Fruit fly (Drosophila melanogaster): ENCODE results near the gene pho.

The pho gene

DNA sequence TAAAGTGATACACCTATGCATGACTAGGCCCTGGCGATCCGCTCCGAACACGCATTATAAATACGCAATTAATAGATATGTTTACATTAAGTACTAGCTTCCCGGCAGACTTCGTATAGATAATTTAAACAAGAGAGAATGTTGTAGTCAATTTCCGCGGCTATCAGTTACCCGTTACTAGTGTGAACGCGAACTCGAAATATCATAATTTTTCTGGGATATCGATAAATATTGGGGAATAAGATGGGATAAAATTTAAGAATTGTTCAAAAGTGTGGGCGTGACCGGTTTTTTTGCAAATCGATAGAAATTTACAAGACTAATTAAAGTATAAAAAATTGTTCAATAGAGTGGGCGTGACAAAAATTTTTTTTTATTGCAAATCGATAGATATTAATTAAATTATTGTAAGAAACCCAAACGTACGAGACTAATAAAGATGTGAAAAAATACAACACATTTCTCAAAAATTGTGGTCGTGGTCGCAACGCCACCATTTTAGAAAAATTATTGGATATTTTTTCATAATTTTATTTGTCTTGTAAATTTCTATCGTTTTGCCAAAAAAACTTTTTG is 33.4 kb downstream of the pho start (continued):
- TF ChIP-seq lilli (GFP tag; optimal IDR thresholded peaks at IDR 0.05) (no peak), CG7745 (tag; optimal IDR thresholded peaks at IDR 0.05) (no peak), CG17568 (GFP tag; optimal IDR thresholded peaks at IDR 0.05) (no peak), CG6272 (GFP tag; IDR thresholded peaks at IDR 0.05) (no peak), crol (GFP tag; IDR thresholded peaks at IDR 0.05) (no peak), CG15479 (GFP tag; optimal IDR thresholded peaks at IDR 0.05) (no peak), Dll (GFP tag; IDR thresholded peaks at IDR 0.05; ENCODE audit: partially characterized antibody) (0 out of 4 replicates have a peak, but pooled peaks have one; percentile 17), CG17912 (GFP tag; optimal IDR thresholded peaks at IDR 0.05) (no peak), NC2α (GFP tag; optimal IDR thresholded peaks at IDR 0.05) (no peak)

DNA sequence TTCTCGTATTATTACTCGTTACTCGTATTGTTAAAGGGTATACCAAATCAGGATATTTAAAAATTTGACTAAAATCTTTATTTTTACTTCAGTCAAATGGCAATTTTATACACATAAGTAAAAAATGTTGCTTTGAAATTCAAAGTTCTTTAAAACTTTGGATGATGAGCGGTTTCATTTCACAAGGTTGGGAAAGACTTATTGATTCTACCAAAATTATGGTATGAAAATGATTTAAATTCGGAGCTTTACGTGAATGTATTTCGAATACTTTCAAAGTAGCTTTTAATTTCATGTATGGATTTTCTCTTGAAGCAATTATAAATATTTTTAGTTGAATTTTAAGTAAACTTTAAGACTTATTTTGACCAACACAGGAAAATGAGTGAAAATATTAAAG is 34.3 kb downstream of the pho start, which contains the start of gene Kif3C:
Gene Kif3C (plus strand): TSS at position 301 of the 400 bp plus-strand sequence.
- TF ChIP-seq CG17802 (tag; optimal IDR thresholded peaks at IDR 0.05) (peak; percentile 34), az2 (GFP tag; optimal IDR thresholded peaks at IDR 0.05) (no peak)

DNA sequence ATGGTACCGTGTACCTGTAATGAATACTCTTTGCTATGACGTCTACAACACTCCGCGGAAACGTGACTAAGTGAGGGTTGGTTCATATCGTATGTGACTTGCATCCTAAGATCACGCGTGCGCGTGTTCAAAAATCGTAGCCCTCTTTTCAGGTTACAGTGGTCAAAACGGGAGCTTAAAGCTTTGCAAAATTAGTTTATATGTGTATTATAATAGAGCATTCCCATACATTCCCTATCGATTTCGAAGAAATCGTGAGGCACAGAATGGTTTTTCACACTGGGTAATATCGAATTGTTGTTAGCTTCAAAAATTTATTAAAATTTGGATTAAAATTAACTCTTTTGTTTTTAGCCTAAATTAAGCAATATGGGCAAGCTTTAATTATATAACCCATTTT is 35.0 kb downstream of the pho start:
- TF ChIP-seq CG7928 (GFP tag; optimal IDR thresholded peaks at IDR 0.05) (no peak), CG17912 (GFP tag; optimal IDR thresholded peaks at IDR 0.05) (peak; percentile 32), CG7556 (GFP tag; optimal IDR thresholded peaks at IDR 0.05) (no peak), CG10431 (GFP tag; optimal IDR thresholded peaks at IDR 0.05) (peak; percentile 15), row (GFP tag; IDR thresholded peaks at IDR 0.05) (peak; percentile 76), CG12659 (GFP tag; optimal IDR thresholded peaks at IDR 0.05) (peak; percentile 43), ems (GFP tag; optimal IDR thresholded peaks at IDR 0.05) (no peak), gfzf (GFP tag; optimal IDR thresholded peaks at IDR 0.05) (peak; percentile 15), CG9797 (GFP tag; optimal IDR thresholded peaks at IDR 0.05) (no peak), CG5180 (GFP tag; optimal IDR thresholded peaks at IDR 0.05) (no peak), CG8281 (tag; optimal IDR thresholded peaks at IDR 0.05) (no peak), sisA (GFP tag; IDR thresholded peaks at IDR 0.05) (no peak), CG31224 (GFP tag; IDR thresholded peaks at IDR 0.05) (no peak), CG30020 (tag; optimal IDR thresholded peaks at IDR 0.05) (peak; percentile 96), sens (GFP tag) (peak; percentile 80), repo (GFP tag; optimal IDR thresholded peaks at IDR 0.05) (no peak), CoRest (tag; optimal IDR thresholded peaks at IDR 0.05) (peak; percentile 20), bbx (GFP tag; IDR thresholded peaks at IDR 0.05; ENCODE audit: partially characterized antibody) (no peak), D19B (GFP tag; optimal IDR thresholded peaks at IDR 0.05) (peak; percentile 27), Ets97D (GFP tag; optimal IDR thresholded peaks at IDR 0.05) (peak; percentile 71), gro (GFP tag; optimal IDR thresholded peaks at IDR 0.05) (peak; percentile 32), CG7357 (GFP tag; IDR thresholded peaks at IDR 0.05) (peak; percentile 94), vnd (GFP tag; IDR thresholded peaks at IDR 0.05; ENCODE audit: partially characterized antibody) (0 out of 3 replicates have a peak, but pooled peaks have one; percentile 43), fd102C (GFP tag; optimal IDR thresholded peaks at IDR 0.05) (no peak), mld (GFP tag; IDR thresholded peaks at IDR 0.05; ENCODE audit: partially characterized antibody) (no peak), br (optimal IDR thresholded peaks at IDR 0.05) (no peak), HLH54F (GFP tag; optimal IDR thresholded peaks at IDR 0.05) (peak; percentile 13), psq (GFP tag; optimal IDR thresholded peaks at IDR 0.05) (no peak), Ssrp (tag; optimal IDR thresholded peaks at IDR 0.05) (no peak), YL-1 (GFP tag; optimal IDR thresholded peaks at IDR 0.05) (peak; percentile 22), Doc2 (GFP tag; IDR thresholded peaks at IDR 0.05) (no peak), CG31365 (tag; optimal IDR thresholded peaks at IDR 0.05) (no peak), pita (GFP tag; optimal IDR thresholded peaks at IDR 0.05) (no peak), CG1024 (GFP tag; IDR thresholded peaks at IDR 0.05) (peak; percentile 97), CG12299 (tag; optimal IDR thresholded peaks at IDR 0.05) (peak; percentile 44), Dfd (GFP tag; optimal IDR thresholded peaks at IDR 0.05) (no peak), odd (GFP tag; optimal IDR thresholded peaks at IDR 0.05) (no peak), tx (GFP tag; optimal IDR thresholded peaks at IDR 0.05) (no peak)

All from whole organism, embryonic.